Fruit fly (Drosophila melanogaster): ENCODE results near the gene Syn.

The Syn gene

dm6 chr3R:10203554-10203953 lies 13.1 kb downstream of the Syn start (continued):
- no peak for TF ChIP-seq TFAM (GFP tag; optimal IDR thresholded peaks at IDR 0.05)
- TF ChIP-seq Ets65A (GFP tag): peak; percentile 84
- 0 out of 2 replicates have a peak, but pooled peaks have one; percentile 45 for TF ChIP-seq CG11247 (GFP tag; IDR thresholded peaks at IDR 0.05)
- peak in 1 of 2 experiments; percentile 34 for TF ChIP-seq Pdp1 (GFP tag; optimal IDR thresholded peaks at IDR 0.05)
- peak; percentile 45 for TF ChIP-seq CG14710 (tag; optimal IDR thresholded peaks at IDR 0.05)
- TF ChIP-seq gcm2 (GFP tag; optimal IDR thresholded peaks at IDR 0.05): no peak
- peak; percentile 33 for TF ChIP-seq CG10267 (tag; optimal IDR thresholded peaks at IDR 0.05)
- TF ChIP-seq CG12219 (GFP tag; optimal IDR thresholded peaks at IDR 0.05): peak; percentile 34
- TF ChIP-seq gce (GFP tag; IDR thresholded peaks at IDR 0.05): no peak
- TF ChIP-seq CG10462 (GFP tag; optimal IDR thresholded peaks at IDR 0.05): no peak
- TF ChIP-seq dmrt11E (tag; optimal IDR thresholded peaks at IDR 0.05): peak; percentile 24
- peak; percentile 31 for TF ChIP-seq trem (tag; optimal IDR thresholded peaks at IDR 0.05)
- no peak for TF ChIP-seq CG7745 (tag; optimal IDR thresholded peaks at IDR 0.05)
- peak; percentile 33 for TF ChIP-seq CG12071 (GFP tag; optimal IDR thresholded peaks at IDR 0.05)
- TF ChIP-seq croc (GFP tag; conservative IDR thresholded peaks at IDR 0.05): peak; percentile 22; the same call in 1 of the 3 replicates
- no peak for TF ChIP-seq en (GFP tag; optimal IDR thresholded peaks at IDR 0.05)
- TF ChIP-seq CG4617 (GFP tag; optimal IDR thresholded peaks at IDR 0.05; ENCODE audit: borderline replicate concordance): no peak
- TF ChIP-seq CG11085 (GFP tag; IDR thresholded peaks at IDR 0.05): peak; percentile 16; the same call in 1 of the 2 replicates
- TF ChIP-seq CG11504 (tag; optimal IDR thresholded peaks at IDR 0.05): peak; percentile 40
- no peak for TF ChIP-seq CG2120 (GFP tag; optimal IDR thresholded peaks at IDR 0.05)
- no peak for TF ChIP-seq prd (optimal IDR thresholded peaks at IDR 0.05)
- TF ChIP-seq prd (GFP tag; IDR thresholded peaks at IDR 0.05): 0 out of 3 replicates have a peak, but pooled peaks have one; percentile 30
- TF ChIP-seq CG32532 (GFP tag; IDR thresholded peaks at IDR 0.05): peak; percentile 63; the same call in 1 of the 2 replicates
- peak; percentile 24 for TF ChIP-seq CG13624 (GFP tag; optimal IDR thresholded peaks at IDR 0.05)
- TF ChIP-seq CG5245 (GFP tag; optimal IDR thresholded peaks at IDR 0.05): peak; percentile 8
- no peak for TF ChIP-seq CG18011 (GFP tag; optimal IDR thresholded peaks at IDR 0.05)
- TF ChIP-seq kah (GFP tag; optimal IDR thresholded peaks at IDR 0.05): peak; percentile 8
- peak; percentile 3 for TF ChIP-seq CG17385 (GFP tag; optimal IDR thresholded peaks at IDR 0.05)

dm6 chr3R:10206740-10207139 lies 16.3 kb downstream of the Syn start:
- TF ChIP-seq CG3065 (GFP tag; optimal IDR thresholded peaks at IDR 0.05) (no peak), Asciz (GFP tag; optimal IDR thresholded peaks at IDR 0.05) (peak; percentile 16), klu (GFP tag; IDR thresholded peaks at IDR 0.05) (no peak), CG15601 (tag; optimal IDR thresholded peaks at IDR 0.05) (no peak)

dm6 chr3R:10212799-10213198 lies 22.3 kb downstream of the Syn start, which contains the start of gene Timp:
Gene Timp, minus strand, starts transcription at chr3R:10213007.
- no peak for TF ChIP-seq lov (optimal IDR thresholded peaks at IDR 0.05)
- 0 out of 3 replicates have a peak, but pooled peaks have one; percentile 43 for TF ChIP-seq lov (GFP tag; IDR thresholded peaks at IDR 0.05)
- peak; percentile 25; the same call in 1 of the 3 replicates for TF ChIP-seq zen2 (GFP tag; IDR thresholded peaks at IDR 0.05; ENCODE audit: partially characterized antibody)
- TF ChIP-seq Bgb (GFP tag; IDR thresholded peaks at IDR 0.05; ENCODE audit: partially characterized antibody): peak; percentile 46
- peak; percentile 62 for TF ChIP-seq onecut (GFP tag; IDR thresholded peaks at IDR 0.05)
- TF ChIP-seq Deaf1 (tag; optimal IDR thresholded peaks at IDR 0.05): peak; percentile 97
- TF ChIP-seq z (GFP tag; IDR thresholded peaks at IDR 0.05): peak; percentile 97
- TF ChIP-seq Med (GFP tag): peak; percentile 61
- TF ChIP-seq salm (tag; optimal IDR thresholded peaks at IDR 0.05): no peak
- peak; percentile 38; the same call in 1 of the 2 replicates for TF ChIP-seq amos (GFP tag; IDR thresholded peaks at IDR 0.05; ENCODE audit: partially characterized antibody)
- peak; percentile 4 for TF ChIP-seq CG12769 (tag; optimal IDR thresholded peaks at IDR 0.05)
- TF ChIP-seq CG1529 (GFP tag; optimal IDR thresholded peaks at IDR 0.05): no peak
- no peak for TF ChIP-seq ham (GFP tag; IDR thresholded peaks at IDR 0.05)
- peak; percentile 49; the same call in 1 of the 2 replicates for TF ChIP-seq bbx (GFP tag; IDR thresholded peaks at IDR 0.05; ENCODE audit: partially characterized antibody)
- TF ChIP-seq CG13287 (GFP tag; IDR thresholded peaks at IDR 0.05; ENCODE audit: partially characterized antibody): peak; percentile 9; the same call in 1 of the 2 replicates
- TF ChIP-seq Atf6 (GFP tag; IDR thresholded peaks at IDR 0.05): 0 out of 2 replicates have a peak, but pooled peaks have one; percentile 7
- no peak for TF ChIP-seq gro (GFP tag; optimal IDR thresholded peaks at IDR 0.05)
- peak; percentile 33; the same call in 1 of the 4 replicates for TF ChIP-seq chinmo (GFP tag; IDR thresholded peaks at IDR 0.05; ENCODE audit: partially characterized antibody)

Measured in whole organism, embryonic.